Fruit fly (Drosophila melanogaster) whole organism, pupa: ENCODE data around the gene CG14883.

ENCODE experiments used
- CG4496 ChIP-seq: fragments of 200-800 bp; sonication (Bioruptor generic); IDR thresholded peaks from 3 replicates; pipeline ENCODE4 v1.3.6; 2022; ENCODE audit warnings: missing biosample characterization, missing genetic modification characterization
- D1 ChIP-seq: fragments of 200-800 bp; sonication (Bioruptor generic); optimal IDR thresholded peaks from 2 replicates; lab custom pipeline; 2018; ENCODE audit warnings: missing biosample characterization, mild to moderate bottlenecking, missing genetic modification characterization, moderate library complexity
- Ets98B ChIP-seq: fragments of 200-800 bp; sonication (Bioruptor generic); IDR thresholded peaks from 2 replicates; pipeline ENCODE4 v1.3.6; 2022; ENCODE audit warnings: missing biosample characterization, missing genetic modification characterization

DNA sequence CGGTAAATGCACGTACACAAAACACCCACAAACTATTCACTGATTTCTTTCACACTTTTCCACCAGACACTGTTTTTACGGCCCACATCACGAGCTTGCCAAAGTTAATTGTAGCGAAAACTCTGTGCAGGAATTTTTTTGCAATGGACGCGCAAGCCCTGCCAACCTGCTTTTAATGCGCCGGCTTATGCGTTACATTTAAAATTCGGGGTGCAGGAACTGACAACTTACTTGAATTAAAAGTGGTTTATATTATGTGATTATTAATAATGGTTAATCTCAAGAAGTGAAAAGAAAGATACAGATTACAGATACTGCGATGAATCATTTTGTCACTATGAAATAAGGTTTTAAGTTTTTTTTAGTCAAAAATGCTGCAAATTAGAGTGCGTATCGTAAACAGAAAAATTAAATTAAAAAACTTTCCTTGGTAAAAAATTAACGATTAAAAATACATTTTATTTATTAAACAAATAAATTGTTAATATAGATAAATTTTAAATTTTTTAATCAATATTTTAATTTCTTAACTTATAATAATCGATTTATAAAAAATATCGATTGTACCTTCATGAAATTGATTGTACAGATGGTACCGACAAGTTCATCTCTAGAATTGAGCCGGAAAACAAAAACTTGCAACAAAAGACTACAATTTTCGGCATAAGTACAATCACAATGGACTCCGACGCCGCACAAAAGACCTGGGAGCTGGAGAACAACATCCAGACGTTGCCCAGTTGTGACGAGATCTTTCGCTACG, 13.8 kb downstream of the CG14883 start, which contains the start of the genes CG42232 and CSN5:
- TF ChIP-seq CG4496 (GFP tag; lab: Robert Waterston, UW): no peak
- TF ChIP-seq Ets98B (GFP tag; lab: Robert Waterston, UW): no peak
- TF ChIP-seq D1 (tag; lab: Kevin White, UChicago): no peak
